Worm (Caenorhabditis elegans) whole organism, young adult: ENCODE measurements around the gene C34B4.5.

ENCODE experiments used
- B0035.1 ChIP-seq: sonication (generic microtip); optimal IDR thresholded peaks from 2 replicates; lab custom pipeline; 2016; ENCODE audit warnings: missing genetic modification characterization, mild to moderate bottlenecking, missing compliant biosample characterization, missing genotype, missing genetic modification reagents
- B0261.1 ChIP-seq: sonication (generic microtip); optimal IDR thresholded peaks from 2 replicates; lab custom pipeline; 2016; ENCODE audit warnings: mild to moderate bottlenecking, missing genetic modification characterization, moderate library complexity, missing compliant biosample characterization
- B0336.3 ChIP-seq: fragments of 200-800 bp; sonication (Bioruptor generic); IDR thresholded peaks from 2 replicates; pipeline ENCODE4 v1.3.6; 2022; ENCODE audit warnings: missing genetic modification characterization, missing compliant biosample characterization
- C06A6.2 ChIP-seq: fragments of 200-800 bp; sonication (Bioruptor generic); conservative IDR thresholded peaks from 2 replicates; pipeline ENCODE4 v1.3.6; 2022; ENCODE audit warnings: missing genetic modification characterization, missing compliant biosample characterization
- F22D6.2 ChIP-seq: sonication (generic microtip); optimal IDR thresholded peaks from 2 replicates; lab custom pipeline; 2016; ENCODE audit warnings: mild to moderate bottlenecking, missing genetic modification characterization, missing compliant biosample characterization
- F39B2.1 ChIP-seq: fragments of 200-800 bp; sonication (Bioruptor generic); IDR thresholded peaks from 2 replicates; pipeline ENCODE4 v1.3.6; 2022; ENCODE audit warnings: missing genetic modification reagents, missing genetic modification characterization, missing compliant biosample characterization
- F57A8.1 ChIP-seq: fragments of 200-800 bp; sonication (Bioruptor generic); optimal IDR thresholded peaks from 2 replicates; lab custom pipeline; 2018; ENCODE audit warnings: mild to moderate bottlenecking, missing genetic modification characterization, moderate library complexity, missing compliant biosample characterization
- F57C9.4 ChIP-seq: sonication (generic microtip); optimal IDR thresholded peaks from 2 replicates; lab custom pipeline; 2017; ENCODE audit warnings: mild to moderate bottlenecking, missing genetic modification characterization, missing compliant biosample characterization
- T07F8.4 ChIP-seq: sonication (generic microtip); optimal IDR thresholded peaks from 2 replicates; lab custom pipeline; 2016; ENCODE audit warnings: mild to moderate bottlenecking, missing genetic modification characterization, moderate library complexity, missing compliant biosample characterization
- T26A5.8 ChIP-seq: sonication (generic microtip); optimal IDR thresholded peaks from 2 replicates; lab custom pipeline; 2016; ENCODE audit warnings: missing genetic modification characterization, missing compliant biosample characterization
- Y53F4B.3 ChIP-seq: fragments of 200-800 bp; sonication (Bioruptor generic); IDR thresholded peaks from 2 replicates; pipeline ENCODE4 v1.3.6; 2022; ENCODE audit warnings: missing genetic modification reagents, missing genetic modification characterization, missing compliant biosample characterization
- Y53G8AR.9 ChIP-seq: fragments of 200-800 bp; sonication (Bioruptor generic); conservative IDR thresholded peaks from 2 replicates; pipeline ENCODE4 v1.3.6; 2022; ENCODE audit warnings: missing genetic modification reagents, missing genetic modification characterization, missing compliant biosample characterization
- akir-1 ChIP-seq: fragments of 200-800 bp; sonication (Bioruptor generic); optimal IDR thresholded peaks from 2 replicates; lab custom pipeline; 2018; ENCODE audit warnings: mild to moderate bottlenecking, missing genetic modification characterization, moderate library complexity, missing compliant biosample characterization
- ama-1 ChIP-seq, 3 experiments: fragments of 150-350 bp in 1 of 3; sonication (generic microtip) in 2 of 3; optimal IDR thresholded peaks; 2 replicates each; lab custom pipeline; 2014 to 2018; ENCODE audit warnings: missing biosample characterization in 2 of 3, missing genetic modification characterization in 2 of 3, missing genetic modification reagents in 2 of 3
- aptf-2 ChIP-seq: fragments of 200-800 bp; sonication (Bioruptor generic); conservative IDR thresholded peaks from 2 replicates; pipeline ENCODE4 v1.3.6; 2022; ENCODE audit warnings: missing genetic modification reagents, missing genetic modification characterization, missing compliant biosample characterization
- atf-7 ChIP-seq: sonication (generic microtip); optimal IDR thresholded peaks from 2 replicates; lab custom pipeline; 2017; ENCODE audit warnings: mild to moderate bottlenecking, missing genetic modification characterization, missing compliant biosample characterization
- bed-1 ChIP-seq: fragments of 200-800 bp; sonication (Bioruptor generic); IDR thresholded peaks from 2 replicates; pipeline ENCODE4 v1.3.6; 2022; ENCODE audit warnings: missing genetic modification reagents, missing genetic modification characterization, missing compliant biosample characterization
- bed-2 ChIP-seq: fragments of 200-800 bp; sonication (Bioruptor generic); IDR thresholded peaks from 2 replicates; pipeline ENCODE4 v1.3.6; 2022; ENCODE audit warnings: missing genetic modification reagents, missing genetic modification characterization, missing compliant biosample characterization
- cebp-1 ChIP-seq, 2 experiments: fragments of 200-800 bp in 1 of 2; sonication (Bioruptor generic) in 1 of 2; sonication (generic microtip) in 1 of 2; IDR thresholded peaks in 1 of 2; optimal IDR thresholded peaks in 1 of 2; 2 replicates each; pipeline versions ENCODE4 v1.3.6 to Lab custom; 2017 to 2022; ENCODE audit warnings: missing compliant biosample characterization in 2 of 2, missing genetic modification characterization in 2 of 2, mild to moderate bottlenecking in 1 of 2, missing genetic modification reagents in 1 of 2, moderate library complexity in 1 of 2
- cebp-2 ChIP-seq: fragments of 200-800 bp; sonication (Bioruptor generic); IDR thresholded peaks from 2 replicates; pipeline ENCODE4 v1.3.6; 2022; ENCODE audit warnings: missing genetic modification characterization, missing compliant biosample characterization
- ceh-40 ChIP-seq: fragments of 200-800 bp; sonication (Bioruptor generic); IDR thresholded peaks from 2 replicates; pipeline ENCODE4 v1.3.6; 2022; ENCODE audit warnings: missing genetic modification characterization, missing compliant biosample characterization
- ceh-91 ChIP-seq: fragments of 200-800 bp; sonication (Bioruptor generic); IDR thresholded peaks from 2 replicates; pipeline ENCODE4 v1.3.6; 2022; ENCODE audit warnings: missing genetic modification reagents, missing genetic modification characterization, missing compliant biosample characterization
- hlh-26 ChIP-seq: fragments of 200-800 bp; sonication (Bioruptor generic); conservative IDR thresholded peaks from 2 replicates; pipeline ENCODE4 v1.3.6; 2022; ENCODE audit warnings: missing genetic modification reagents, missing genetic modification characterization, missing compliant biosample characterization
- let-526 ChIP-seq: fragments of 200-800 bp; sonication (Bioruptor generic); IDR thresholded peaks from 2 replicates; pipeline ENCODE4 v1.3.6; 2022; ENCODE audit warnings: missing genetic modification reagents, missing genetic modification characterization, missing compliant biosample characterization
- let-607 ChIP-seq, 2 experiments: fragments of 200-800 bp in 1 of 2; sonication (Bioruptor generic) in 1 of 2; sonication (generic microtip) in 1 of 2; optimal IDR thresholded peaks; 2 replicates each; lab custom pipeline; 2016 to 2018; ENCODE audit warnings: mild to moderate bottlenecking in 2 of 2, missing compliant biosample characterization in 2 of 2, missing genetic modification characterization in 2 of 2, moderate library complexity in 2 of 2, missing genotype in 1 of 2
- lin-35 ChIP-seq, 3 experiments: fragments of 150-350 bp in 2 of 3; sonication (generic microtip) in 1 of 3; optimal IDR thresholded peaks; 2 replicates each; lab custom pipeline; 2014 to 2018; ENCODE audit warnings: missing biosample characterization in 3 of 3, missing genetic modification characterization in 3 of 3, missing genetic modification reagents in 3 of 3
- lir-1 ChIP-seq: fragments of 200-800 bp; sonication (Bioruptor generic); conservative IDR thresholded peaks from 2 replicates; pipeline ENCODE4 v1.3.6; 2022; ENCODE audit warnings: missing genetic modification reagents, missing genetic modification characterization, missing compliant biosample characterization
- lsl-1 ChIP-seq: fragments of 200-800 bp; sonication (Bioruptor generic); optimal IDR thresholded peaks from 2 replicates; lab custom pipeline; 2018; ENCODE audit warnings: mild to moderate bottlenecking, missing genetic modification characterization, moderate library complexity, missing compliant biosample characterization
- madf-10 ChIP-seq: sonication (generic microtip); optimal IDR thresholded peaks from 2 replicates; lab custom pipeline; 2016; ENCODE audit warnings: mild to moderate bottlenecking, missing genetic modification characterization, missing compliant biosample characterization
- madf-3 ChIP-seq: fragments of 200-800 bp; sonication (Bioruptor generic); IDR thresholded peaks from 2 replicates; pipeline ENCODE4 v1.3.6; 2022; ENCODE audit warnings: missing genetic modification reagents, missing genetic modification characterization, missing compliant biosample characterization
- nfyb-1 ChIP-seq: fragments of 200-800 bp; sonication (Bioruptor generic); IDR thresholded peaks from 2 replicates; pipeline ENCODE4 v1.3.6; 2022; ENCODE audit warnings: missing genetic modification reagents, missing genetic modification characterization, missing compliant biosample characterization
- nhr-90 ChIP-seq: sonication (generic microtip); optimal IDR thresholded peaks from 2 replicates; lab custom pipeline; 2016; ENCODE audit warnings: missing genotype, mild to moderate bottlenecking, missing genetic modification characterization, missing compliant biosample characterization
- rec-8 ChIP-seq, 2 experiments: sonication (generic microtip); optimal IDR thresholded peaks; 2 replicates each; lab custom pipeline; 2016; ENCODE audit warnings: mild to moderate bottlenecking in 2 of 2, missing genetic modification characterization in 2 of 2, missing genetic modification reagents in 2 of 2, missing genotype in 2 of 2, missing biosample characterization in 1 of 2, missing compliant biosample characterization in 1 of 2, moderate library complexity in 1 of 2
- repo-1 ChIP-seq: sonication (generic microtip); optimal IDR thresholded peaks from 2 replicates; lab custom pipeline; 2017; ENCODE audit warnings: mild to moderate bottlenecking, missing genetic modification characterization, missing compliant biosample characterization
- snpc-1.3 ChIP-seq: sonication (generic microtip); optimal IDR thresholded peaks from 2 replicates; lab custom pipeline; 2017; ENCODE audit warnings: missing genetic modification characterization, mild to moderate bottlenecking, missing compliant biosample characterization, antibody characterized with exemption, moderate library complexity, missing genotype, missing genetic modification reagents; ENCODE audit not compliant: insufficient read depth
- snpc-4 ChIP-seq, 5 experiments: fragments of 150-350 bp in 1 of 5; sonication (generic microtip) in 4 of 5; optimal IDR thresholded peaks; 2 replicates each; lab custom pipeline; 2014 to 2018; ENCODE audit warnings: missing genetic modification characterization in 5 of 5, missing biosample characterization in 3 of 5, antibody characterized with exemption in 2 of 5, mild to moderate bottlenecking in 2 of 5, missing compliant biosample characterization in 2 of 5, missing genotype in 2 of 5, moderate library complexity in 2 of 5, missing genetic modification reagents in 1 of 5
- unc-62 ChIP-seq: fragments of 150-350 bp; optimal IDR thresholded peaks from 2 replicates; lab custom pipeline; 2014; ENCODE audit warnings: missing biosample characterization, missing genetic modification reagents, missing genetic modification characterization
- ztf-18 ChIP-seq: sonication (generic microtip); optimal IDR thresholded peaks from 2 replicates; lab custom pipeline; 2016; ENCODE audit warnings: missing genotype, mild to moderate bottlenecking, missing genetic modification characterization, missing compliant biosample characterization
- ztf-28 ChIP-seq: fragments of 200-800 bp; sonication (Bioruptor generic); IDR thresholded peaks from 2 replicates; pipeline ENCODE4 v1.3.6; 2022; ENCODE audit warnings: missing genetic modification reagents, missing genetic modification characterization, missing compliant biosample characterization
- ztf-3 ChIP-seq: fragments of 200-800 bp; sonication (Bioruptor generic); optimal IDR thresholded peaks from 2 replicates; lab custom pipeline; 2018; ENCODE audit warnings: mild to moderate bottlenecking, missing genetic modification characterization, missing compliant biosample characterization
- ztf-6 ChIP-seq: fragments of 200-800 bp; sonication (Bioruptor generic); IDR thresholded peaks from 2 replicates; pipeline ENCODE4 v1.3.6; 2022; ENCODE audit warnings: missing genetic modification reagents, missing genetic modification characterization, missing compliant biosample characterization

The C34B4.5 gene

DNA sequence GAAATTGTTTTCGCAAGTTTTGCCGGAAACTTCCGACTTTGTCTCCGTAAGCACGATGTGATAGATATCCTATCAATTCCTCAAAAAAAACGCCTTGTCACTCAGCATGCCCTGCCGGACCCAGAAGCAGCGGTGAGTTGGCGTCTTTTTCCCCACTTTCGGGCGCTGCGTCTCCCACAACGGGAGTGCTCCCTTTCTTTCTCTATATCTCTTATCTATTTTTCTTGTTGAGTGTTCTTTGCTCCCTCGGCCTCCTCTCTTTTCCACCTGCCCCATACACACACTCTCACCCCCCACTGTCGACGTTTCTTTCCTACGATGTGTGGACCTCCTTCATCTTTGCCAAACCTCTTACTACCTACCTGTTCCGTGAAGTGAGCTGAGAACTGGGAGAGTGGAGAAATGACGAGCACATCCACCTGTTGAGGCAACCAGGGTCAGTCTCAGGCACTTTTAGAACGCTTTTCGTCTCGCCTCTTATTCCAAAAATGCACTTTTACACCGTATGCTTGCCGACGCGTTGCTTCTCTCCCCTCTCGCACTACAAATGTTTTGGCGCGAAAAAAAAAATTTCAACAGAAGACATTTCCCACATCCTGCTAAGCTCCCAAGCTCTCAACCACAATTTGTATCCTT, 9.7 kb upstream of the C34B4.5 start (continued):
- no peak for TF ChIP-seq ztf-28
- no peak for TF ChIP-seq F39B2.1 (GFP tag; lab: Robert Waterston, UW)
- TF ChIP-seq bed-2 (GFP tag; lab: Robert Waterston, UW): no peak
- 0 out of 2 replicates have a peak, but pooled peaks have one; percentile 33 for TF ChIP-seq C06A6.2 (GFP tag; lab: Robert Waterston, UW)
- no peak for TF ChIP-seq cebp-1 (GFP tag; IDR thresholded peaks at IDR 0.05; lab: Robert Waterston, UW)
- TF ChIP-seq cebp-1 (tag; optimal IDR thresholded peaks at IDR 0.05; lab: Kevin White, UChicago): peak; percentile 61
- TF ChIP-seq B0261.1 (tag; lab: Kevin White, UChicago): no peak
- TF ChIP-seq ceh-91 (GFP tag; lab: Robert Waterston, UW): no peak
- peak; percentile 5 for TF ChIP-seq nhr-90
- TF ChIP-seq F57A8.1 (GFP tag; lab: Kevin White, UChicago): no peak
- peak; percentile 55 to 72 for TF ChIP-seq let-607 (tag; optimal IDR thresholded peaks at IDR 0.05; lab: Kevin White, UChicago)
- peak; percentile 46 for TF ChIP-seq ama-1 (optimal IDR thresholded peaks at IDR 0.05; lab: Kevin White, UChicago)
- no peak for TF ChIP-seq ama-1 (GFP tag; optimal IDR thresholded peaks at IDR 0.05; lab: Kevin White, UChicago)
- no peak for TF ChIP-seq F57C9.4 (tag; lab: Kevin White, UChicago)
- no peak for TF ChIP-seq madf-3
- TF ChIP-seq hlh-26 (GFP tag; lab: Robert Waterston, UW): no peak
- no peak for TF ChIP-seq ceh-40 (GFP tag; lab: Robert Waterston, UW)
- peak; percentile 54 for TF ChIP-seq unc-62 (GFP tag; lab: Kevin White, UChicago)
- no peak for TF ChIP-seq T07F8.4 (tag; lab: Kevin White, UChicago)
- no peak for TF ChIP-seq Y53F4B.3 (GFP tag; lab: Robert Waterston, UW)

DNA sequence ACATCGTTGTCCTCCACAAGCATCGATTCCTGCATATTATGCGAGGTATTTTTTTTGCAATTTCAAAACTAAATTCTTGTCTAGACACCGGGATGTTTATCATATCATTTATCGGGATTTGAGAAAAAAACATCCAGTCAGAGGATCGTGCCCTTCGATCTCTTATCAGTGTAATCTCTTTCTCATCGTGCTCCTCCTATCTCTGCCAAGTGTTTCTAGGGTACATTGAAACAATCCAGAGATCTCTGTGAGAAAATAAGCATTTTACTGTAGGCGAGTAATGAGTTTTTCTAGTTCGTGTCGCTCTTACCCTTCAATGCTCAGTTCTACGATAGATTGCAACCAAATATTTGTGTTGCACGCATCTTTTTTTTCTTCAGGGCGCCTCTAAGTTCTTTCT, 7.3 kb upstream of the C34B4.5 start:
- TF ChIP-seq T26A5.8 (tag; lab: Kevin White, UChicago): no peak
- peak in 1 of 3 experiments; percentile 34 for TF ChIP-seq lin-35 (GFP tag; optimal IDR thresholded peaks at IDR 0.05; lab: Kevin White, UChicago)

- no peak for TF ChIP-seq aptf-2 (GFP tag; lab: Robert Waterston, UW)
- TF ChIP-seq Y53F4B.3 (GFP tag; lab: Robert Waterston, UW): no peak
- TF ChIP-seq F39B2.1 (GFP tag; lab: Robert Waterston, UW): no peak
- TF ChIP-seq atf-7 (tag; lab: Kevin White, UChicago): peak; percentile 41
- no peak for TF ChIP-seq B0035.1 (tag; lab: Kevin White, UChicago)
- TF ChIP-seq Y53G8AR.9: no peak
- no peak for TF ChIP-seq madf-10 (tag; lab: Kevin White, UChicago)
- no peak for TF ChIP-seq rec-8 (tag; optimal IDR thresholded peaks at IDR 0.05; lab: Kevin White, UChicago)
- no peak for TF ChIP-seq ztf-6 (GFP tag; lab: Robert Waterston, UW)
- TF ChIP-seq ztf-3 (GFP tag; lab: Kevin White, UChicago): peak; percentile 24
- no peak for TF ChIP-seq hlh-26 (GFP tag; lab: Robert Waterston, UW)
- no peak for TF ChIP-seq lsl-1 (GFP tag; lab: Kevin White, UChicago)
- 0 out of 2 replicates have a peak, but pooled peaks have one; percentile 47 for TF ChIP-seq nfyb-1 (GFP tag; lab: Robert Waterston, UW)
- TF ChIP-seq lir-1 (GFP tag; lab: Robert Waterston, UW): no peak
- TF ChIP-seq F22D6.2 (tag; lab: Kevin White, UChicago): peak; percentile 1
- TF ChIP-seq repo-1 (tag; lab: Kevin White, UChicago): no peak
- TF ChIP-seq ztf-18 (tag; lab: Kevin White, UChicago): no peak
- no peak for TF ChIP-seq F57C9.4 (tag; lab: Kevin White, UChicago)
- TF ChIP-seq snpc-1.3: peak; percentile 5
- TF ChIP-seq T07F8.4 (tag; lab: Kevin White, UChicago): no peak
- no peak for TF ChIP-seq akir-1 (GFP tag; lab: Kevin White, UChicago)
- 0 out of 2 replicates have a peak, but pooled peaks have one; percentile 13 for TF ChIP-seq B0336.3 (GFP tag; lab: Robert Waterston, UW)
- TF ChIP-seq snpc-4 (GFP tag; optimal IDR thresholded peaks at IDR 0.05; lab: Kevin White, UChicago): peak; percentile 26
- TF ChIP-seq snpc-4 (tag; optimal IDR thresholded peaks at IDR 0.05; lab: Kevin White, UChicago): no peak
- TF ChIP-seq let-526 (GFP tag; lab: Robert Waterston, UW): no peak
- TF ChIP-seq bed-1 (GFP tag; lab: Robert Waterston, UW): no peak
- no peak for TF ChIP-seq cebp-2 (GFP tag; lab: Robert Waterston, UW)
These were observed 5.5 kb upstream of the C34B4.5 start, which contains the start of gene C34B4.4 for ce11 chrV:13090130-13090770. Gene C34B4.4 (plus strand): TSS chrV:13090405.
